Fruit fly (Drosophila melanogaster): ENCODE results near the gene CG9853.

Gene CG9853

dm6 chr3R:4403706-4404392 lies 2.0 kb upstream of the CG9853 start (continued):
- TF ChIP-seq CG34376 (GFP tag; optimal IDR thresholded peaks at IDR 0.05) (peak; percentile 77), Pdp1 (GFP tag; optimal IDR thresholded peaks at IDR 0.05) (no peak), cad (GFP tag; optimal IDR thresholded peaks at IDR 0.05) (no peak), Atf3 (GFP tag; optimal IDR thresholded peaks at IDR 0.05) (peak; percentile 19), stc (GFP tag; IDR thresholded peaks at IDR 0.05) (no peak), CG12769 (tag; optimal IDR thresholded peaks at IDR 0.05) (peak; percentile 50), CG33213 (GFP tag; optimal IDR thresholded peaks at IDR 0.05) (no peak), Bdp1 (GFP tag; optimal IDR thresholded peaks at IDR 0.05) (peak; percentile 6), CG12155 (GFP tag; optimal IDR thresholded peaks at IDR 0.05) (peak; percentile 8), CG8359 (GFP tag; optimal IDR thresholded peaks at IDR 0.05; ENCODE audit: borderline replicate concordance) (no peak), CG16813 (GFP tag; IDR thresholded peaks at IDR 0.05; ENCODE audit: partially characterized antibody) (no peak), zf30C (GFP tag; optimal IDR thresholded peaks at IDR 0.05) (no peak), CG2712 (tag; optimal IDR thresholded peaks at IDR 0.05) (no peak), CG2120 (GFP tag; optimal IDR thresholded peaks at IDR 0.05) (peak; percentile 41), grn (GFP tag; optimal IDR thresholded peaks at IDR 0.05) (peak; percentile 66), CG8765 (GFP tag; IDR thresholded peaks at IDR 0.05) (no peak), CrebB (tag; optimal IDR thresholded peaks at IDR 0.05) (no peak), D19B (GFP tag; optimal IDR thresholded peaks at IDR 0.05) (no peak), MTF-1 (GFP tag; optimal IDR thresholded peaks at IDR 0.05; ENCODE audit: borderline replicate concordance) (no peak), grau (tag; optimal IDR thresholded peaks at IDR 0.05) (peak; percentile 79), CG1792 (GFP tag; optimal IDR thresholded peaks at IDR 0.05) (no peak), twi (tag; optimal IDR thresholded peaks at IDR 0.05) (no peak), abd-A (tag; optimal IDR thresholded peaks at IDR 0.05) (no peak), dan (GFP tag; IDR thresholded peaks at IDR 0.05) (no peak), dpn (GFP tag; optimal IDR thresholded peaks at IDR 0.05) (peak in 1 of 2 experiments; percentile 39), HLH4C (GFP tag; IDR thresholded peaks at IDR 0.05; ENCODE audit: partially characterized antibody) (no peak; the same call in 1 of the 3 replicates), ATbp (GFP tag; optimal IDR thresholded peaks at IDR 0.05) (no peak), crp (GFP tag; optimal IDR thresholded peaks at IDR 0.05) (no peak), chm (GFP tag; IDR thresholded peaks at IDR 0.05) (peak; percentile 28; the same call in 1 of the 2 replicates), jigr1 (GFP tag; IDR thresholded peaks at IDR 0.05) (no peak), sens (GFP tag) (no peak), yki (optimal IDR thresholded peaks at IDR 0.05) (no peak), CG8281 (tag; optimal IDR thresholded peaks at IDR 0.05) (no peak), klu (GFP tag; IDR thresholded peaks at IDR 0.05) (no peak), fd102C (GFP tag; optimal IDR thresholded peaks at IDR 0.05) (no peak), Mad (GFP tag; optimal IDR thresholded peaks at IDR 0.05) (no peak), lov (optimal IDR thresholded peaks at IDR 0.05) (no peak), lov (GFP tag; IDR thresholded peaks at IDR 0.05) (0 out of 3 replicates have a peak, but pooled peaks have one; percentile 55), HHEX (GFP tag; optimal IDR thresholded peaks at IDR 0.05) (peak; percentile 7), croc (GFP tag; conservative IDR thresholded peaks at IDR 0.05) (no peak), rib (GFP tag; IDR thresholded peaks at IDR 0.05) (peak; percentile 88), wor (GFP tag; IDR thresholded peaks at IDR 0.05) (no peak), CG10543 (GFP tag; optimal IDR thresholded peaks at IDR 0.05) (peak; percentile 35), CG10654 (GFP tag; optimal IDR thresholded peaks at IDR 0.05) (no peak), amos (GFP tag; IDR thresholded peaks at IDR 0.05; ENCODE audit: partially characterized antibody) (0 out of 2 replicates have a peak, but pooled peaks have one; percentile 15), CG17385 (GFP tag; optimal IDR thresholded peaks at IDR 0.05) (no peak), CG11085 (GFP tag; IDR thresholded peaks at IDR 0.05) (no peak), E2f1 (GFP tag; IDR thresholded peaks at IDR 0.05) (0 out of 2 replicates have a peak, but pooled peaks have one; percentile 26), Hr3 (GFP tag; optimal IDR thresholded peaks at IDR 0.05) (no peak), CG1529 (GFP tag; optimal IDR thresholded peaks at IDR 0.05) (no peak)

Data from whole organism, embryonic.